Worm (Caenorhabditis elegans) whole organism, midembryonic: ENCODE results near the gene F56H9.6.

ENCODE experiments used
- T22C8.4 ChIP-seq: fragments of 200-800 bp; sonication (Bioruptor generic); IDR thresholded peaks from 2 replicates; pipeline ENCODE4 v1.3.6; 2022; ENCODE audit warnings: missing genetic modification characterization, missing compliant biosample characterization
- cog-1 ChIP-seq: sonication (generic microtip); optimal IDR thresholded peaks from 2 replicates; lab custom pipeline; 2016; ENCODE audit warnings: missing genetic modification characterization, missing compliant biosample characterization
- flt-1 ChIP-seq: fragments of 200-800 bp; sonication (Bioruptor generic); IDR thresholded peaks from 2 replicates; pipeline ENCODE4 v1.3.6; 2022; ENCODE audit warnings: missing genetic modification characterization, missing compliant biosample characterization
- klf-2 ChIP-seq: fragments of 200-800 bp; sonication (Bioruptor generic); conservative IDR thresholded peaks from 2 replicates; pipeline ENCODE4 v1.3.6; 2022; ENCODE audit warnings: missing genetic modification reagents, missing genetic modification characterization, missing compliant biosample characterization
- med-1 ChIP-seq: sonication (generic microtip); optimal IDR thresholded peaks from 2 replicates; lab custom pipeline; 2017; ENCODE audit warnings: missing genetic modification characterization, mild to moderate bottlenecking, missing compliant biosample characterization, antibody characterized with exemption, missing genetic modification reagents; ENCODE audit not compliant: insufficient read depth
- ref-1 ChIP-seq: fragments of 200-800 bp; sonication (Bioruptor generic); conservative IDR thresholded peaks from 2 replicates; pipeline ENCODE4 v1.3.6; 2022; ENCODE audit warnings: missing genetic modification reagents, missing genetic modification characterization, missing compliant biosample characterization
- tab-1 ChIP-seq: fragments of 200-800 bp; sonication (Bioruptor generic); IDR thresholded peaks from 2 replicates; pipeline ENCODE4 v1.3.6; 2022; ENCODE audit warnings: missing genetic modification characterization, missing compliant biosample characterization
- ztf-23 ChIP-seq: fragments of 200-800 bp; sonication (Bioruptor generic); IDR thresholded peaks from 2 replicates; pipeline ENCODE4 v1.3.6; 2022; ENCODE audit warnings: missing genetic modification reagents, missing genetic modification characterization, missing compliant biosample characterization
- ztf-29 ChIP-seq: fragments of 200-800 bp; sonication (Bioruptor generic); IDR thresholded peaks from 2 replicates; pipeline ENCODE4 v1.3.6; 2022; ENCODE audit warnings: missing genetic modification reagents, missing genetic modification characterization, missing compliant biosample characterization

- TF ChIP-seq ztf-29 (GFP tag; lab: Robert Waterston, UW) (no peak), flt-1 (GFP tag; lab: Robert Waterston, UW) (no peak), med-1 (GFP tag; lab: Kevin White, UChicago) (no peak), ztf-23 (no peak), cog-1 (tag; lab: Kevin White, UChicago) (no peak), ref-1 (GFP tag; lab: Robert Waterston, UW) (no peak), klf-2 (GFP tag; lab: Robert Waterston, UW) (no peak), T22C8.4 (GFP tag; lab: Robert Waterston, UW) (no peak), tab-1 (no peak)
Measured at ce11 chrV:12658142-12658541, 28.5 kb upstream of the F56H9.6 start, which contains the start of gene W05B10.6.
